Worm (Caenorhabditis elegans): ENCODE data around the gene Y15E3A.3.

Gene Y15E3A.3

DNA sequence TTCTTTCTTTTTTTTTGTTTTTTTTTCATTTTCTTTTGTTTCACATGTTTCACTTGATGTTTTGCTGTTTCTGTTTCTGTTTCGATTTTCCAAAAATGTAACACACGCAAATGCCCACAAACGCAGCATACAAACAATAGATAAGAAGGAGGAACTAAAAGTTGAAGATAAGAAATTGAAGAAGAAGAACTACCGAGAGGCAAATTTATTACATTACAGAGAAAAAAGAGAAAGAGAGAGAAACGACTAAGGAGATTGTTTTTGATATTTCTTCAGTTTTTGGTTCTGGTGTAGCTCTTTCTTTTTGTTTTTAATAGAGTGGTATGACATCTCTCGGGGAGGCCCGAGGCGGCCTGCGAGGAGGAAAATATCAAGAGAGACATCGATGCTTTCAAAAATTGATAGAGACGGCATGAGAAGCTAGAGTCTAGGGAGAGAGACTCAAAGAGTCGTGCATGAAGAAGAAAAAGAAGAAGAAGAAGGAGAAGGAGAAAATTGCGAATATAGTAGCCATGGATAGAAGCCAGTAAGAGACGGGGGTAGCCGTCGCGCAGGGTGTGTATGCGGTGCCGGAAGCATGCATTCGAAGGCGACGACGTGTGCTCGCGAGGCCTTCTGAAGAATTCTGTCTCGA, 47.9 kb upstream of the Y15E3A.3 start (continued):
- TF ChIP-seq ztf-11 (tag; optimal IDR thresholded peaks at IDR 0.05): no peak
- no peak for TF ChIP-seq ceh-9 (tag; optimal IDR thresholded peaks at IDR 0.05)
- peak; percentile 89 for TF ChIP-seq lin-39 (tag; optimal IDR thresholded peaks at IDR 0.05)

DNA sequence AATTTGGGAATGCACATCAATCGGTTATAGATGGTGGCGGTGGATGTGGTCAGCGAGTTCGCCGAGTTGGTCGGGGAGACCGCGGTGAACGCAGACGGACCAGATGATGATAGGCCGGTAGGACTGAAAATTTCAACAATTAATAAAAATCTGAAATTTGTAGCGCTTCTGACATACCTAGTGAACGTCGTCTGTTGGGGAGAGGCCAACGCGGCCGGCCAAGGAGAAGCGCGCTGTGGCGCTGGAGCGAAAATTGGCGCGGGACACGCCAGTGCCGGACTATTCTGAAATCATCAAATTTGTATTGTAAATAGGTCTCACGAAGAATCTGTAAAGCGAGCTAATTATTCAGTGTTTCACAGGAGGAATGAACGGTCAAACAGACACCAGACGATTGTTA, 47.2 kb upstream of the Y15E3A.3 start:
- no peak for TF ChIP-seq nfya-1 (tag; optimal IDR thresholded peaks at IDR 0.05; ENCODE audit: insufficient read depth)
- no peak for TF ChIP-seq jun-1 (tag; optimal IDR thresholded peaks at IDR 0.05)
- TF ChIP-seq unc-39 (tag; optimal IDR thresholded peaks at IDR 0.05): no peak
- TF ChIP-seq lin-39 (tag; optimal IDR thresholded peaks at IDR 0.05): no peak
- no peak for TF ChIP-seq lin-15B (tag; optimal IDR thresholded peaks at IDR 0.05)
- no peak for TF ChIP-seq egl-5 (tag; optimal IDR thresholded peaks at IDR 0.05)
- no peak for TF ChIP-seq ceh-82 (tag; optimal IDR thresholded peaks at IDR 0.05)
- no peak for TF ChIP-seq elt-3 (tag; optimal IDR thresholded peaks at IDR 0.05)
- TF ChIP-seq ceh-28 (tag; optimal IDR thresholded peaks at IDR 0.05): no peak
- no peak for TF ChIP-seq aly-2 (tag; optimal IDR thresholded peaks at IDR 0.05)

DNA sequence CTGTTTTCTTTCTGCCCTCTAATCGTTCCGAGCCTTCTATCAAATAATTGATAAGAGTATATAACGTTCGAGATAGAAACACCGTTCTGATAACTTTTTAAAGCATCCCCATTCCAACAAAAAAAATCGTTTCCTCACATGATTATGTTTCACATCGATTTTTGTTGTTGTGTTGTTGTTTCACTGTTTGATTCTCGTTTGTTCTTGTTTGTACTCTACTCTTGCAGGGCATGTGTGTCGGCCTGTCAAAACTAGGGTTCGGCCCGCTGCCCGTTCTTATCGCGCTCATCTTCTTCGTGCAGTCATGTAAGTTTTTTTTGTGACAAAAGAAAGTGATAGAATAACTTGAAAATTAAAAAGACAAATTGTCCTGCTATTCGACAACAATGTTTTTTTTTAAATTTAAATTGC, 40.2 kb upstream of the Y15E3A.3 start, which contains the start of gene C33A11.2:
C33A11.2 (plus strand) TSS at position 226 of the 411 bp plus-strand sequence.
- TF ChIP-seq ceh-28 (tag; optimal IDR thresholded peaks at IDR 0.05): no peak
- TF ChIP-seq nhr-237 (tag; optimal IDR thresholded peaks at IDR 0.05): no peak
- TF ChIP-seq fkh-2 (tag; optimal IDR thresholded peaks at IDR 0.05): no peak
- no peak for TF ChIP-seq skn-1 (tag; optimal IDR thresholded peaks at IDR 0.05)
- TF ChIP-seq nhr-76 (tag; optimal IDR thresholded peaks at IDR 0.05): no peak
- no peak for TF ChIP-seq daf-12 (tag; optimal IDR thresholded peaks at IDR 0.05)
- TF ChIP-seq eor-1 (tag; optimal IDR thresholded peaks at IDR 0.05): no peak
- no peak for TF ChIP-seq unc-39 (tag; optimal IDR thresholded peaks at IDR 0.05)
- no peak for TF ChIP-seq mdl-1 (tag; optimal IDR thresholded peaks at IDR 0.05)
- TF ChIP-seq zag-1 (tag; optimal IDR thresholded peaks at IDR 0.05): no peak
- TF ChIP-seq pqm-1 (tag; optimal IDR thresholded peaks at IDR 0.05): peak; percentile 33
- TF ChIP-seq R02D3.7 (tag; optimal IDR thresholded peaks at IDR 0.05): no peak
- peak; percentile 91 for TF ChIP-seq elt-2 (tag; optimal IDR thresholded peaks at IDR 0.05)
- no peak for TF ChIP-seq nhr-12 (tag; optimal IDR thresholded peaks at IDR 0.05)
- TF ChIP-seq egl-27 (tag; optimal IDR thresholded peaks at IDR 0.05): no peak
- TF ChIP-seq snpc-4 (tag; optimal IDR thresholded peaks at IDR 0.05): no peak
- no peak for TF ChIP-seq nhr-28 (tag; optimal IDR thresholded peaks at IDR 0.05)
- no peak for TF ChIP-seq fkh-10 (GFP tag; optimal IDR thresholded peaks at IDR 0.05)
- peak; percentile 11 for TF ChIP-seq pha-4 (tag; optimal IDR thresholded peaks at IDR 0.05)
- TF ChIP-seq ceh-9 (tag; optimal IDR thresholded peaks at IDR 0.05): no peak
- no peak for TF ChIP-seq ztf-4 (tag; optimal IDR thresholded peaks at IDR 0.05)
- no peak for TF ChIP-seq egl-5 (tag; optimal IDR thresholded peaks at IDR 0.05)
- TF ChIP-seq hmg-11 (tag; optimal IDR thresholded peaks at IDR 0.05): no peak
- no peak for TF ChIP-seq nhr-77 (tag; optimal IDR thresholded peaks at IDR 0.05)
- TF ChIP-seq nhr-11 (tag; optimal IDR thresholded peaks at IDR 0.05): no peak
- TF ChIP-seq ceh-82 (tag; optimal IDR thresholded peaks at IDR 0.05): no peak
- TF ChIP-seq jun-1 (tag; optimal IDR thresholded peaks at IDR 0.05): no peak
- no peak for TF ChIP-seq sea-2 (GFP tag; optimal IDR thresholded peaks at IDR 0.05)
- peak; percentile 5 for TF ChIP-seq ama-1 (optimal IDR thresholded peaks at IDR 0.05)
- TF ChIP-seq nhr-25 (tag; optimal IDR thresholded peaks at IDR 0.05): peak; percentile 5
- no peak for TF ChIP-seq ZK546.5 (tag; optimal IDR thresholded peaks at IDR 0.05)
- no peak for TF ChIP-seq tbx-2 (tag; optimal IDR thresholded peaks at IDR 0.05)
- no peak for TF ChIP-seq nhr-43 (tag; optimal IDR thresholded peaks at IDR 0.05; ENCODE audit: poor library complexity, severe bottlenecking)
- TF ChIP-seq nhr-23 (tag; optimal IDR thresholded peaks at IDR 0.05): peak; percentile 8
- no peak for TF ChIP-seq aly-2 (tag; optimal IDR thresholded peaks at IDR 0.05)
- TF ChIP-seq nfya-1 (tag; optimal IDR thresholded peaks at IDR 0.05; ENCODE audit: insufficient read depth): no peak
- no peak for TF ChIP-seq ztf-11 (tag; optimal IDR thresholded peaks at IDR 0.05)
- no peak for TF ChIP-seq lin-39 (tag; optimal IDR thresholded peaks at IDR 0.05)
- TF ChIP-seq elt-3 (tag; optimal IDR thresholded peaks at IDR 0.05): no peak
- TF ChIP-seq nhr-67 (tag; optimal IDR thresholded peaks at IDR 0.05): no peak
- TF ChIP-seq elt-1 (tag; optimal IDR thresholded peaks at IDR 0.05): peak; percentile 25
- TF ChIP-seq ceh-16 (tag; optimal IDR thresholded peaks at IDR 0.05): no peak
- no peak for TF ChIP-seq fos-1 (tag; optimal IDR thresholded peaks at IDR 0.05)
- TF ChIP-seq lsy-12 (tag; optimal IDR thresholded peaks at IDR 0.05): no peak
- TF ChIP-seq mml-1 (tag; optimal IDR thresholded peaks at IDR 0.05): no peak
- no peak for TF ChIP-seq unc-62 (GFP tag; optimal IDR thresholded peaks at IDR 0.05)
- no peak for TF ChIP-seq lin-15B (tag; optimal IDR thresholded peaks at IDR 0.05)
